Fruit fly (Drosophila melanogaster) ovary, adult (tissue): Measurements from ENCODE around the gene CG17221.

Source experiments
- CG17801 ChIP-seq: fragments of 200-800 bp; optimal IDR thresholded peaks from 2 replicates; lab custom pipeline; 2019; ENCODE audit warnings: missing biosample characterization, mild to moderate bottlenecking, missing genetic modification characterization, moderate library complexity; ENCODE audit not compliant: partially characterized antibody

The CG17221 gene

DNA sequence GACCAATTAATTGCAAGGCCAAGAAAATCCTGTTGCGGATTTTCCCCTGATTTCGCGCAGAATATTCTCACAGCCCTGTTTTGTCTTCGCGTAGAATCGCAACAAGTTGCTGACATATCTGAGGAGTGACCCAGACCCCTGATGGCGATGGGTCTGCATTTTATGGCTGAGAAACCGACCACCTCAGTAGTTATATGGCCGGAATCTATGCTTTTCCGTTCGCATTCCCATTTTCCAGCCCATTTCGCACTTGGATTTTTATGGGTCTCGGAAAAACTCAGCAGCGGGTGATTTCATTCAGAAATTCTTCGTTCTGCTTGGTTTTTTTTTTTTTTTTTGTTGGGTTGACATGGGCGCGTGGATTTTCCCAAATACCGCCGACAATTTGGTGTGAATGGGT lies 43.1 kb downstream of the CG17221 start:
- no peak for TF ChIP-seq CG17801 (GFP tag; lab: Kevin White, UChicago)

dm6 chr2L:3083510-3083909 lies 43.7 kb downstream of the CG17221 start:
- TF ChIP-seq CG17801 (GFP tag; lab: Kevin White, UChicago), result no peak

- no peak for TF ChIP-seq CG17801 (GFP tag; lab: Kevin White, UChicago)
These were observed 46.6 kb downstream of the CG17221 start for dm6 chr2L:3086290-3086876.

DNA sequence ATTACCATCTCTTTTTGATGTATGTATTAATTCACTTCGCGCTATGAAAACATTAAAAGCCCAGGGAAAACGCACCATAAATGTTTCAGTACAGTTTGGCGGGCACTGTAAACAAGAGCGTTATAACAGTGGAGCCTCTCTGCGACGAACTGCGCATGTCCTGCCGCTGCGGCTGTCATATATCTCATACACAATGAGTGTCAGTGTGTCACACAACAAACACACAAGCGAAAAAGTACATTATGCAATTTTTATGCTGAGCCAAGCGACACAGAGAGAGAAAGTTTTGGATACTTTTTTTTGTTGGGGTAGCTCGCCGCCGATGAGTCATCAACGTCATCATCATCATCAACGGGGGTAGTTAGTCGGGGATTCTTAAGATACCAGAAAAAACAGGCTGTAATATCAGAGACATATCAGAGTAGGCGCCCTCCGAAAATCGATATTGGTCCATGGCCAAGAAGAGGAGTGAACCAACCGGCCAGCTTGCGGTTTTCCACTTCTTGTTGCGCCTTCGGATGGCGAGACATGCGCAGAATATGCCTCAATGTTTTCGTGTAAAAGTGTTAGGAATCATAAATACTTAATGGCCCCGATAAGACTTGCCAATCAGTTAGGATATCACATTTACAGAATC lies 48.6 kb downstream of the CG17221 start:
- no peak for TF ChIP-seq CG17801 (GFP tag; lab: Kevin White, UChicago)

DNA sequence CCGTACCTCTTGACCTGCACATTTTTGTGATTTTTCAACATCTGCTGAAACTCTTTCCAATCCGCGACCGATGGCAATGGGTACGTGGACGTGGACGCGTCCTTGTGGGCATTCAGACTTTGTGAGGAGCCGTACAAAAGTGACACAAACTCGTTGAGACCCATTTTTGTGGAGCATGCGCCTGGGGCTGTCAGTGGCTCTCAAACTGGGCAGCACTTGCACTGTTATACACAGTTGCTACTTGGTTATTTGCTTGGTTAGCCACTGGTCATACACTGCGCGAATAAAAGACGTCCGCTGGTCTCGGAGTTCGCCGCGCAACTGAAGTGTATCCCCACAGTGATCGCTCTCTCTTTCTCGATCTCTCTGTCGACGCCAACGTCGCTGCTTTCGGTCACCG lies 50.5 kb downstream of the CG17221 start:
- TF ChIP-seq CG17801 (GFP tag; lab: Kevin White, UChicago), result no peak
